Worm (Caenorhabditis elegans): ENCODE measurements around the gene W02G9.4.

The W02G9.4 gene

DNA sequence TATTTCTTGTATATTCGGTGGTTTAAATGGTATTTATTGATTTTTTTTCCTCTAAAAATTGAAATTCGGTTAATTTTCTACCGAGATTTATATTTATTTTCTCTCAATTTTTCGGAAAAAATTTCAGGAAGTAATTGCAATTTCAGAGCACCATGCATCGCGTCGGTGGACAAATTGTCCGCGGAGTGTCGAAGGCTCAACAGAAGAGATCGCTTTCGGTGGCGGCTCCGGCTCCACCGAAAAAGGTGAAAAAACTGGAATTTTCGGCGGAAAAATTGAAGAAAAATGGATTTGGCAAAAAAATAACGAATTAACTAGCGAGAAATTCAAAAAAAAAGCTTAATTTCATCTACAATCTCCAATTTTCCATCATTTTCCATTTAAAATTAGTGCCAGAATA, 32.1 kb downstream of the W02G9.4 start, which contains the start of gene nuo-5:
TSS of gene nuo-5 (plus strand) at position 147 of the 400 bp plus-strand sequence.
- TF ChIP-seq tra-4 (tag; optimal IDR thresholded peaks at IDR 0.05) (no peak), flt-1 (GFP tag; IDR thresholded peaks at IDR 0.05) (no peak), ceh-36 (tag; optimal IDR thresholded peaks at IDR 0.05) (no peak), sea-1 (GFP tag; conservative IDR thresholded peaks at IDR 0.05) (no peak), tbx-37 (GFP tag; conservative IDR thresholded peaks at IDR 0.05) (no peak), aly-1 (tag; optimal IDR thresholded peaks at IDR 0.05) (no peak), B0310.2 (tag; optimal IDR thresholded peaks at IDR 0.05) (no peak), scrt-1 (GFP tag; IDR thresholded peaks at IDR 0.05) (no peak), hmg-4 (GFP tag; optimal IDR thresholded peaks at IDR 0.05) (no peak), F13C5.2 (tag; optimal IDR thresholded peaks at IDR 0.05) (no peak), hmbx-1 (tag; optimal IDR thresholded peaks at IDR 0.05) (no peak), hnd-1 (tag; optimal IDR thresholded peaks at IDR 0.05) (no peak), tbx-11 (GFP tag; IDR thresholded peaks at IDR 0.05) (no peak), ets-7 (tag; optimal IDR thresholded peaks at IDR 0.05) (no peak)

DNA sequence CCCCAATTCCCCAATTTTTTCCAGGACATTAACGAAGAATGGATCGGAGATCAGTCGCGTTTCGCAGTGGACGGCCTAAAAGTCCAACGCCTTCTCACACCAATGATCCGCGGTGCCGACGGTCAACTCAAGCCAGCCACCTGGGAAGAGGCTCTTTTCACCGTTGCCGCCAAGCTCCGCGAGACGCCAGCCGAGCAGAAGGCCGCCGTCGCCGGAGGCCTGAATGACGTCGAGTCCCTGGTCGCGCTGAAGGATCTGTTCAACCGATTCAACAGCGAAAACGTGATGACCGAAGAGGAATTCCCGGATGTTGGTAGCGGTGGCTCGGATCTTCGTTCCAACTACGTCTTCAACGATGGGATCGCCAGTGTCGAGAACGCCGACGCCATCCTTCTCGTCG, 36.2 kb downstream of the W02G9.4 start:
- TF ChIP-seq pes-1 (GFP tag; IDR thresholded peaks at IDR 0.05), result no peak
- TF ChIP-seq ceh-36 (tag; optimal IDR thresholded peaks at IDR 0.05), result no peak
- no peak for TF ChIP-seq hmg-4 (GFP tag; optimal IDR thresholded peaks at IDR 0.05)
- no peak for TF ChIP-seq tra-4 (tag; optimal IDR thresholded peaks at IDR 0.05)
- no peak for TF ChIP-seq tbx-37 (GFP tag; conservative IDR thresholded peaks at IDR 0.05)
- no peak for TF ChIP-seq tbx-11 (GFP tag; IDR thresholded peaks at IDR 0.05)
- TF ChIP-seq aly-1 (tag; optimal IDR thresholded peaks at IDR 0.05), result no peak
- TF ChIP-seq ama-1 (optimal IDR thresholded peaks at IDR 0.05), result no peak

DNA sequence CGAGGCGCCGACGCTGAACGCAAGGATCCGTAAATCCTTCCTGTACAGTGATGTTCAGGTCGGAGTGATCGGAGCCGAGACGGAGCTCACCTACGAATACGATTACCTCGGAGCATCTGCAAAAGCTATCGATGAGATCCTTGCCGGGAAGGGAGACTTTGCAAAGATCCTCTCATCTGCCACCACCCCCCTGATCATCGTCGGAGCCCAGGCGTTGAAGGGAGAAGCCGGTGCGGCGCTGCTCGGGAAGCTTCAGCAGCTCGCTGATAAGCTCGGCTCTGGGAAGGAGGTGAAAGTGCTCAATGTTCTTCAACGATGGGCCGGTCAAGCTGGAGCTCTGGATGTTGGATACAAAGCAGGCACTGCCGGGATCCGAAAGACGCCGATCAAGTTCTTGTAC, 36.6 kb downstream of the W02G9.4 start:
- TF ChIP-seq B0310.2 (tag; optimal IDR thresholded peaks at IDR 0.05), result no peak
- peak; percentile 6; the same call in 1 of the 2 replicates for TF ChIP-seq tbx-11 (GFP tag; IDR thresholded peaks at IDR 0.05)
- TF ChIP-seq tbx-37 (GFP tag; conservative IDR thresholded peaks at IDR 0.05), result no peak
- no peak for TF ChIP-seq hmbx-1 (tag; optimal IDR thresholded peaks at IDR 0.05)

DNA sequence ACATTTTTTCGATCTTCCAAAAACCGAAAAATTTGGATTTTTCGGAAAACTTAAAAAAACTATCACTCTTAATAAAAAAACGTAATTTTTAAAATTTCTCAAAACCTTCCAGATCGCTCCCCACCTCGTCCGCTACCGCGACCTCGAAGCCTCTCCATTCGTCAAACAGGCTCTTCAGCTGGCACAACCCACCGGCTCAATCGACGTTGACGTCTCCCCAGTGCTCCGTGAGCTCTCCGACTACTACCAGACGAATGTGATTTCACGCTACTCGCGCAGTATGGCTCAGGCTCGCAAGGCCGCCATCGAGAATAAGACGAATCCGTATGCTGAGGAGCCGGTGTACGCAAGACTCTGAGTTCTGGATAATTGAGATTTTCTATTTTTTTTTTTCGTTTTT, 39.7 kb downstream of the W02G9.4 start:
- TF ChIP-seq ama-1 (optimal IDR thresholded peaks at IDR 0.05) (no peak), aly-1 (tag; optimal IDR thresholded peaks at IDR 0.05) (no peak), hmg-4 (GFP tag; optimal IDR thresholded peaks at IDR 0.05) (no peak), scrt-1 (GFP tag; IDR thresholded peaks at IDR 0.05) (no peak), ceh-36 (tag; optimal IDR thresholded peaks at IDR 0.05) (no peak)

DNA sequence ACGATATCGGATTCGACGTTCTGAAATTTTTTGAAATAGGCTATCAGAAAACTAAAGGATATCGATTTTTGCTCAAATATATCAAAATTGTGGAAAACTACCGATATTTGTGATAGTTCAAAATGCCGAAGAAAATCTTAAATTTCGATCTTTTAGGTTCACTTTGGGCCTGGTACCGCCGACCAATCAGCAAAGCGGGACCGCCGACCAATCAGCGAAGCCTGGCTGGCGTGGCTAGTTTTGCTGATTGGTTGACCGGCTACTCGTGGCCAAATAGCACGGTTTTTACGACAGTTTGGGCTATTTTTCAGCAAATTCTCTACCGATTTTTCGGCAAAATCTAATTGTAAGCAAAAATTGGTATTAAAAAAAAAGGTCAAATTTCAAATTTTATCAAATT, 43.5 kb downstream of the W02G9.4 start:
- TF ChIP-seq hmbx-1 (tag; optimal IDR thresholded peaks at IDR 0.05), result no peak
- TF ChIP-seq flt-1 (GFP tag; IDR thresholded peaks at IDR 0.05), result no peak
- no peak for TF ChIP-seq ceh-13 (GFP tag; optimal IDR thresholded peaks at IDR 0.05)
- TF ChIP-seq F13C5.2 (tag; optimal IDR thresholded peaks at IDR 0.05), result no peak
- TF ChIP-seq B0310.2 (tag; optimal IDR thresholded peaks at IDR 0.05), result no peak
- no peak for TF ChIP-seq pes-1 (GFP tag; IDR thresholded peaks at IDR 0.05)
- TF ChIP-seq sea-1 (GFP tag; conservative IDR thresholded peaks at IDR 0.05), result no peak
- no peak for TF ChIP-seq tbx-11 (GFP tag; IDR thresholded peaks at IDR 0.05)
- TF ChIP-seq scrt-1 (GFP tag; IDR thresholded peaks at IDR 0.05), result no peak
- TF ChIP-seq tbx-37 (GFP tag; conservative IDR thresholded peaks at IDR 0.05), result no peak
- TF ChIP-seq aly-1 (tag; optimal IDR thresholded peaks at IDR 0.05), result no peak
- no peak for TF ChIP-seq hnd-1 (tag; optimal IDR thresholded peaks at IDR 0.05)

DNA sequence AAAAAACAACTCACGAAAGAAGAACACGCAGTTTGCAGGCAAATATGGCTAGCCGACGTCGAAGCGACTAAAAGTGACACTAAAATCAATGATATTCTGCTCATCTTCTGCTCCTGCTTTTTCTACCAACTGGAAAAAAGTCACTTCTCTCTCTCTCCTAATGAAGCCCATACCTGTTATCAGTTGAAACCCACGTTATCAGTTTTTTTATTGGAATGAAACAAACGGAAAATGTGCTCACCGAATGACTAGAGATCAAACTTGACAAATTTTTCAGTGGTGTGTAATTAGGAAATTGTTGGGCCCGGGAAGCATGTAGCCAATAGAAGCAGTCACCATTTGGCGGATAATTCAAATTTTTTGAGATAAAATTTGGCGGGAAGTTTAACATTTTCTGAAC, 44.7 kb downstream of the W02G9.4 start, which contains the start of gene C24B9.3:
TSS of gene C24B9.3 (minus strand) at position 171 of the 400 bp plus-strand sequence.
- no peak for TF ChIP-seq ceh-36 (tag; optimal IDR thresholded peaks at IDR 0.05)
- no peak for TF ChIP-seq B0310.2 (tag; optimal IDR thresholded peaks at IDR 0.05)
- no peak for TF ChIP-seq hnd-1 (tag; optimal IDR thresholded peaks at IDR 0.05)

DNA sequence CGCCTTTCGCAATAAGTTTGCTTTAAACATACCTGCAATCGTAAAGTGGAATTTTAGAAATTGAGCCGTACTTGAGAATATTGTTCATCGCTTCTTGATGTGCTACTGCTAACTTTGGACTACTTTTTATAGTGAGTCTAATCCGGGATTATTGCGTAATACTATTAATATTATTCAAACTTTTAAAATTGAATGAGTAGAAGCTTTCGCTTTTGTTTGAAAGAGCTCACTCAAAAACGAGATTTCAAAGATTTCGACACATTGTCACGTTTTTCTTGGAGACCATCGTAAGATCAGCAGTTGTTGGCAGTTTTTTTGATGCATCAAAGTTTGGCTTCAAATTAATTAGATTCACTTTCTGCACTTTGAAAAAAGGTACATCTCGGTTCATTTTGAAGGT, 46.8 kb downstream of the W02G9.4 start, which contains the start of gene srt-28:
TSS of gene srt-28 (minus strand) at position 101 of the 400 bp plus-strand sequence.
- no peak for TF ChIP-seq tra-4 (tag; optimal IDR thresholded peaks at IDR 0.05)
- no peak for TF ChIP-seq flt-1 (GFP tag; IDR thresholded peaks at IDR 0.05)
- no peak for TF ChIP-seq ama-1 (optimal IDR thresholded peaks at IDR 0.05)
- TF ChIP-seq sea-1 (GFP tag; conservative IDR thresholded peaks at IDR 0.05), result no peak
- TF ChIP-seq aly-1 (tag; optimal IDR thresholded peaks at IDR 0.05), result no peak
- TF ChIP-seq hnd-1 (tag; optimal IDR thresholded peaks at IDR 0.05), result no peak
- TF ChIP-seq hmg-4 (GFP tag; optimal IDR thresholded peaks at IDR 0.05), result no peak
- no peak for TF ChIP-seq scrt-1 (GFP tag; IDR thresholded peaks at IDR 0.05)
- no peak for TF ChIP-seq hmbx-1 (tag; optimal IDR thresholded peaks at IDR 0.05)
- TF ChIP-seq F13C5.2 (tag; optimal IDR thresholded peaks at IDR 0.05), result no peak

DNA sequence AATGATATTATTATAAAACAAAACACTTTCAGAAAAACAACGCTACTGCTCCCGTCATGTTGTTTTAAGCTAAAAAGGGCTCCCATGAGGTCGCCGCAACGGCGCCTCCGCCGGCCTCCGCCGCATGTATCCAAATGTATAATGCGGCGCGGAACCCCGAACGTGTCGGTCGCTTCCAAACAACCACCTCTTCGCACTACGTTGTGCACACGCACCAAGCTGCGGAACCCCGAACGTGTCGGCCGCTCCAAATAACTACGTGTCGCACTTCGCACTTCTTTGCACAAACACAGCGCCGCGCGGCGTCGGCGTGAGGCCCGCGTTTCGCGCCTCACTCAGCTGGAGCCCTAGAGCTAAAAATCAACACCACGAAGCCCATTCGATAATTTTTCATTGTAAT, 50.2 kb downstream of the W02G9.4 start:
- TF ChIP-seq pes-1 (GFP tag; IDR thresholded peaks at IDR 0.05), result no peak
- TF ChIP-seq scrt-1 (GFP tag; IDR thresholded peaks at IDR 0.05), result no peak
- 0 out of 2 replicates have a peak, but pooled peaks have one; percentile 32 for TF ChIP-seq sea-1 (GFP tag; conservative IDR thresholded peaks at IDR 0.05)

DNA sequence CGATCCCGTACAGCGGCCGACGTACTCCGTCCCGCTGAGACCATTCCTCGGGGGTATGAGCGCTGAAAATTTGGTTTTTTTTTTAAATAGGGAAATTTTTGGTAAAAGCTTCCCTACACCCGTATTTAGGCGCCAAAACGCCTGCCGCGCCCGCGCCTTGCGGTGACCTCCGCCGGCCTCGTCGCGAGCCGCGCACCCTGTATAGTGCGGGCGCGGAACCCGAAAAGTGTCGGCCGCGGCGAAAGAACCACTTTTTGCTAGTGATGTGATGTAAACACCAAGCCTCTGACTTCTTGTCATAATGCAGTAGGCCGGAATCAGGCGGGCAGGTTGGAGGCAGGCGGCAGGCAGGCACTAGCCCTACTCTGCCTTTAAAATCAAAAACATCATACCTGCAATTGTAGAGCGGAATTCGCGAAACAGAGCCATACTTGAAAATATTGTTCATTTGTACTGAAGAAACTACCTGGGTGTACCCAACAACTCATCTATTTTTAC, 52.0 kb downstream of the W02G9.4 start, which contains the start of gene srt-29:
TSS of gene srt-29 (minus strand) at position 448 of the 498 bp plus-strand sequence.
- TF ChIP-seq aly-1 (tag; optimal IDR thresholded peaks at IDR 0.05) (no peak), ets-7 (tag; optimal IDR thresholded peaks at IDR 0.05) (no peak), tbx-37 (GFP tag; conservative IDR thresholded peaks at IDR 0.05) (no peak), B0310.2 (tag; optimal IDR thresholded peaks at IDR 0.05) (no peak), scrt-1 (GFP tag; IDR thresholded peaks at IDR 0.05) (no peak), hmbx-1 (tag; optimal IDR thresholded peaks at IDR 0.05) (no peak), F13C5.2 (tag; optimal IDR thresholded peaks at IDR 0.05) (no peak), pes-1 (GFP tag; IDR thresholded peaks at IDR 0.05) (no peak), tbx-11 (GFP tag; IDR thresholded peaks at IDR 0.05) (no peak)

Data from whole organism, early embryonic.